Fruit fly (Drosophila melanogaster) whole organism, embryonic: ENCODE measurements around the gene tutl.
A peak's percentile ranks its signal among the peaks of the same experiment; 100 is the strongest.

Experiments used
- CG10147 ChIP-seq: fragments of 200-800 bp; sonication (Bioruptor generic); optimal IDR thresholded peaks from 2 replicates; lab custom pipeline; 2019; ENCODE audit warnings: missing biosample characterization, mild to moderate bottlenecking, missing genetic modification characterization, moderate library complexity
- CG10209 ChIP-seq: fragments of 200-800 bp; sonication (Bioruptor generic); optimal IDR thresholded peaks from 3 replicates; lab custom pipeline; 2017; ENCODE audit warnings: missing biosample characterization, mild to moderate bottlenecking, missing genetic modification characterization, missing genetic modification reagents
- CG10959 ChIP-seq: fragments of 200-800 bp; sonication (Bioruptor generic); IDR thresholded peaks from 2 replicates; pipeline ENCODE4 v1.3.6; 2022; ENCODE audit warnings: missing biosample characterization, missing genetic modification characterization
- CG10979 ChIP-seq: fragments of 200-800 bp; sonication (Bioruptor generic); optimal IDR thresholded peaks from 2 replicates; lab custom pipeline; 2018; ENCODE audit warnings: missing biosample characterization, mild to moderate bottlenecking, missing genetic modification characterization, moderate library complexity
- CG11247 ChIP-seq: fragments of 200-800 bp; sonication (Bioruptor generic); IDR thresholded peaks from 2 replicates; pipeline ENCODE4 v1.3.6; 2022; ENCODE audit warnings: missing biosample characterization, missing genetic modification characterization
- CG11695 ChIP-seq: fragments of 200-800 bp; sonication (Bioruptor generic); IDR thresholded peaks from 3 replicates; pipeline ENCODE4 v1.3.6; 2022; ENCODE audit warnings: missing biosample characterization, missing genetic modification characterization
- CG12769 ChIP-seq: fragments of 200-800 bp; sonication (Bioruptor generic); optimal IDR thresholded peaks from 2 replicates; lab custom pipeline; 2019; ENCODE audit warnings: missing biosample characterization, mild to moderate bottlenecking, missing genetic modification characterization, moderate library complexity
- CG13424 ChIP-seq: fragments of 200-800 bp; sonication (Bioruptor generic); optimal IDR thresholded peaks from 2 replicates; lab custom pipeline; 2019; ENCODE audit warnings: missing biosample characterization, mild to moderate bottlenecking, missing genetic modification characterization, moderate library complexity
- CG15011 ChIP-seq: fragments of 200-800 bp; sonication (Bioruptor generic); optimal IDR thresholded peaks from 3 replicates; lab custom pipeline; 2018; ENCODE audit warnings: missing biosample characterization, mild to moderate bottlenecking, missing genetic modification characterization
- CG1647 ChIP-seq: fragments of 200-800 bp; sonication (Bioruptor generic); optimal IDR thresholded peaks from 3 replicates; lab custom pipeline; 2016; ENCODE audit warnings: missing biosample characterization, missing genetic modification characterization
- CG16813 ChIP-seq: fragments of 200-800 bp; sonication (Bioruptor generic); IDR thresholded peaks from 3 replicates; pipeline ENCODE4 v1.3.6; 2022; ENCODE audit warnings: missing biosample characterization, missing genetic modification characterization; ENCODE audit not compliant: partially characterized antibody
- CG17186 ChIP-seq: fragments of 200-800 bp; sonication (Bioruptor generic); optimal IDR thresholded peaks from 3 replicates; lab custom pipeline; 2017; ENCODE audit warnings: missing biosample characterization, missing genetic modification reagents, missing genetic modification characterization
- CG17385 ChIP-seq: fragments of 200-800 bp; sonication (Bioruptor generic); optimal IDR thresholded peaks from 3 replicates; lab custom pipeline; 2018; ENCODE audit warnings: missing biosample characterization, mild to moderate bottlenecking, missing genetic modification characterization
- CG18011 ChIP-seq: fragments of 200-800 bp; sonication (Bioruptor generic); optimal IDR thresholded peaks from 2 replicates; lab custom pipeline; 2017; ENCODE audit warnings: missing biosample characterization, missing genetic modification characterization, mild to moderate bottlenecking, moderate library complexity, missing genotype
- CG2678 ChIP-seq: fragments of 200-800 bp; sonication (Bioruptor generic); optimal IDR thresholded peaks from 3 replicates; lab custom pipeline; 2019; ENCODE audit warnings: missing biosample characterization, mild to moderate bottlenecking, missing genetic modification characterization, moderate library complexity
- CG2875 ChIP-seq: fragments of 200-800 bp; sonication (Bioruptor generic); optimal IDR thresholded peaks from 2 replicates; lab custom pipeline; 2017; ENCODE audit warnings: missing biosample characterization, mild to moderate bottlenecking, missing genetic modification characterization, missing genetic modification reagents
- CG3065 ChIP-seq: fragments of 200-800 bp; sonication (Bioruptor generic); optimal IDR thresholded peaks from 2 replicates; lab custom pipeline; 2016; ENCODE audit warnings: missing biosample characterization, missing genetic modification characterization
- CG3726 ChIP-seq: fragments of 200-800 bp; sonication (Bioruptor generic); IDR thresholded peaks from 3 replicates; pipeline ENCODE4, ENCODE4 v1.3.6; 2022; ENCODE audit warnings: missing biosample characterization, missing genetic modification characterization
- CG6689 ChIP-seq: fragments of 200-800 bp; sonication (Bioruptor generic); IDR thresholded peaks from 2 replicates; pipeline ENCODE4 v1.3.6; 2022; ENCODE audit warnings: missing biosample characterization, missing genetic modification characterization
- CG9609 ChIP-seq: fragments of 200-800 bp; sonication (Bioruptor generic); optimal IDR thresholded peaks from 3 replicates; lab custom pipeline; 2016; ENCODE audit warnings: missing biosample characterization, missing genetic modification characterization
- Dp ChIP-seq: fragments of 200-800 bp; sonication (Bioruptor generic); optimal IDR thresholded peaks from 2 replicates; lab custom pipeline; 2018; ENCODE audit warnings: missing biosample characterization, mild to moderate bottlenecking, missing genetic modification characterization, moderate library complexity
- Eip74EF ChIP-seq, 2 experiments: fragments of 200-800 bp in 1 of 2; fragments of >200 bp in 1 of 2; sonication (Bioruptor generic) in 1 of 2; optimal IDR thresholded peaks; 2 replicates each; lab custom pipeline; 2017 to 2019; ENCODE audit warnings: missing biosample characterization in 2 of 2, missing genetic modification characterization in 2 of 2, mild to moderate bottlenecking in 1 of 2, moderate library complexity in 1 of 2
- Hmr ChIP-seq: fragments of 200-800 bp; sonication (Bioruptor generic); optimal IDR thresholded peaks from 3 replicates; lab custom pipeline; 2017; ENCODE audit warnings: mild to moderate bottlenecking, missing biosample characterization, missing genetic modification reagents, missing genetic modification characterization
- Lim3 ChIP-seq: fragments of 200-800 bp; sonication (Bioruptor generic); IDR thresholded peaks from 2 replicates; pipeline ENCODE4 v1.3.6; 2022; ENCODE audit warnings: missing biosample characterization, missing genetic modification characterization
- Meics ChIP-seq: fragments of 200-800 bp; sonication (Bioruptor generic); optimal IDR thresholded peaks from 2 replicates; lab custom pipeline; 2017; ENCODE audit warnings: missing biosample characterization, mild to moderate bottlenecking, missing genetic modification characterization
- Mes4 ChIP-seq: fragments of 200-800 bp; sonication (Bioruptor generic); optimal IDR thresholded peaks from 2 replicates; lab custom pipeline; 2016; ENCODE audit warnings: missing biosample characterization, missing genetic modification characterization
- PHDP ChIP-seq: fragments of 200-800 bp; sonication (Bioruptor generic); optimal IDR thresholded peaks from 3 replicates; lab custom pipeline; 2018; ENCODE audit warnings: missing biosample characterization, mild to moderate bottlenecking, missing genetic modification characterization, moderate library complexity
- Ssrp ChIP-seq: fragments of 200-800 bp; sonication (Bioruptor generic); optimal IDR thresholded peaks from 2 replicates; lab custom pipeline; 2018; ENCODE audit warnings: missing biosample characterization, mild to moderate bottlenecking, missing genetic modification characterization, moderate library complexity
- Stat92E ChIP-seq, 3 experiments: fragments of >200 bp in 2 of 3; fragments of 200-800 bp in 1 of 3; sonication (Bioruptor generic) in 1 of 3; optimal IDR thresholded peaks; 2 replicates each; lab custom pipeline; 2017 to 2019; ENCODE audit warnings: missing biosample characterization in 3 of 3, missing genetic modification characterization in 3 of 3, mild to moderate bottlenecking in 1 of 3, moderate library complexity in 1 of 3
- Xbp1 ChIP-seq: fragments of 200-800 bp; sonication (Bioruptor generic); optimal IDR thresholded peaks from 3 replicates; lab custom pipeline; 2016; ENCODE audit warnings: missing biosample characterization, mild to moderate bottlenecking, missing genetic modification characterization
- ab ChIP-seq: fragments of 200-800 bp; sonication (Bioruptor generic); optimal IDR thresholded peaks from 2 replicates; lab custom pipeline; 2016; ENCODE audit warnings: missing biosample characterization, missing genetic modification characterization
- ase ChIP-seq: fragments of 200-800 bp; sonication (Bioruptor generic); IDR thresholded peaks from 3 replicates; pipeline ENCODE4 v1.3.6; 2022; ENCODE audit warnings: missing biosample characterization, missing genetic modification characterization
- bbx ChIP-seq: fragments of 200-800 bp; sonication (Bioruptor generic); IDR thresholded peaks from 2 replicates; pipeline ENCODE4 v1.3.6; 2022; ENCODE audit warnings: missing biosample characterization, missing genetic modification characterization; ENCODE audit not compliant: partially characterized antibody
- bcd ChIP-seq: fragments of 200-800 bp; sonication (Bioruptor generic); optimal IDR thresholded peaks from 2 replicates; lab custom pipeline; 2017; ENCODE audit warnings: missing biosample characterization, mild to moderate bottlenecking, missing genetic modification characterization
- cato ChIP-seq: fragments of 200-800 bp; sonication (Bioruptor generic); optimal IDR thresholded peaks from 2 replicates; lab custom pipeline; 2016; ENCODE audit warnings: missing biosample characterization, missing genetic modification characterization, borderline replicate concordance
- dati ChIP-seq: fragments of 200-800 bp; sonication (Bioruptor generic); IDR thresholded peaks from 2 replicates; pipeline ENCODE4 v1.3.6; 2022; ENCODE audit warnings: missing biosample characterization, missing genetic modification characterization
- fd102C ChIP-seq: fragments of 200-800 bp; sonication (Bioruptor generic); optimal IDR thresholded peaks from 2 replicates; lab custom pipeline; 2018; ENCODE audit warnings: missing biosample characterization, mild to moderate bottlenecking, missing genetic modification characterization, moderate library complexity
- hbn ChIP-seq: fragments of 200-800 bp; sonication (Bioruptor generic); IDR thresholded peaks from 2 replicates; pipeline ENCODE4 v1.3.6; 2022; ENCODE audit warnings: missing biosample characterization, missing genetic modification characterization; ENCODE audit not compliant: partially characterized antibody
- jigr1 ChIP-seq: fragments of 200-800 bp; sonication (Bioruptor generic); IDR thresholded peaks from 3 replicates; pipeline ENCODE4 v1.3.6; 2022; ENCODE audit warnings: missing biosample characterization, missing genetic modification characterization
- jumu ChIP-seq: fragments of 200-800 bp; sonication (Bioruptor generic); optimal IDR thresholded peaks from 3 replicates; lab custom pipeline; 2016; ENCODE audit warnings: missing biosample characterization, missing genetic modification characterization
- lola ChIP-seq, 3 experiments: fragments of >200 bp in 2 of 3; fragments of 200-800 bp in 1 of 3; sonication (Bioruptor generic) in 1 of 3; optimal IDR thresholded peaks; 2 replicates each; lab custom pipeline; 2017 to 2019; ENCODE audit warnings: missing biosample characterization in 3 of 3, missing genetic modification characterization in 3 of 3, mild to moderate bottlenecking in 1 of 3, moderate library complexity in 1 of 3
- pita ChIP-seq: fragments of 200-800 bp; sonication (Bioruptor generic); optimal IDR thresholded peaks from 2 replicates; lab custom pipeline; 2017; ENCODE audit warnings: missing biosample characterization, mild to moderate bottlenecking, missing genetic modification characterization
- prd ChIP-seq, 3 experiments: fragments of >200 bp in 2 of 3; fragments of 200-800 bp in 1 of 3; sonication (Bioruptor generic) in 1 of 3; optimal IDR thresholded peaks in 2 of 3; IDR thresholded peaks in 1 of 3; 2 replicates in 2 of 3; 3 replicates in 1 of 3; pipeline versions ENCODE4 v1.3.6 to Lab custom; 2017 to 2022; ENCODE audit warnings: missing biosample characterization in 1 of 3, missing genetic modification characterization in 1 of 3
- pros ChIP-seq: fragments of 200-800 bp; sonication (Bioruptor generic); optimal IDR thresholded peaks from 3 replicates; lab custom pipeline; 2019; ENCODE audit warnings: missing biosample characterization, mild to moderate bottlenecking, missing genetic modification characterization, moderate library complexity
- sob ChIP-seq: fragments of 200-800 bp; sonication (Bioruptor generic); IDR thresholded peaks from 2 replicates; pipeline ENCODE4 v1.3.6; 2022; ENCODE audit warnings: missing biosample characterization, missing genetic modification characterization
- ssp ChIP-seq: fragments of 200-800 bp; sonication (Bioruptor generic); IDR thresholded peaks from 2 replicates; pipeline ENCODE4 v1.3.6; 2022; ENCODE audit warnings: missing biosample characterization, missing genetic modification characterization
- z ChIP-seq: fragments of 200-800 bp; sonication (Bioruptor generic); IDR thresholded peaks from 3 replicates; pipeline ENCODE4 v1.3.6; 2022; ENCODE audit warnings: missing biosample characterization, missing genetic modification characterization

tutl gene

DNA sequence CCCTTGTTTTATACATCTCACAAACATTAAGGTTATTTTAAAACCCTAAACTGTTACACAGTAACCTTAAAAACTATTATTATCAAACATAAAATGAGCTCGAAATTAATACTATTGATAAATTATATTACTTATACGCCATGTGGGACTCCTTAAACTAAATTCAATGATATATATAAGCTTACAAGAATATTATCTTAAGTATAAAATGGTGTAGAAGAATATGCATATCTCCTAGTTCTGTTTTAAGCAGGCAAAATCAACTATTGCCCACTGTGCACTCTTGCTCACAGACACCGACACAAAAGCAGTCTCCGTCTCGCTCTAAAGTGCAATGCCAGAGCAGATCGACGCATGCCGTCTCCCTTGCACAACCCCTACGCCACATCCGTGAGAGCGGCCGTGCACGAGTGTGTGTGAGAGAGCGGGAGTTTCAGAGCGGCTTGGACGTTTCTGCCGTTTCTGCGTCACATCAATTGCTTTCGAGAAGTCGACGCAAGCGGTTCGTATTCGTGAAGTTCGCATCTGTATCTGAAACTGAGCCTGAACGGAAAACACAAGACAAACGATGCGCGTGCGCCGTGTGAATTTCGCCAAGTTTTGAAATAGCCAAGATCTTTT is 88.7 kb downstream of the tutl start (continued):
- TF ChIP-seq CG9609 (no peak), cato (GFP tag; lab: Kevin White, UChicago) (peak; percentile 24), ssp (GFP tag; lab: Robert Waterston, UW) (no peak), CG10959 (peak; percentile 59; the same call in 1 of the 2 replicates), PHDP (tag; lab: Kevin White, UChicago) (peak; percentile 65), CG16813 (peak; percentile 43; the same call in 1 of the 3 replicates), bbx (peak; percentile 63), CG3065 (peak; percentile 49), CG1647 (GFP tag; lab: Kevin White, UChicago) (no peak), CG10209 (peak; percentile 68), prd (optimal IDR thresholded peaks at IDR 0.05; lab: Kevin White, UChicago) (no peak), prd (GFP tag; IDR thresholded peaks at IDR 0.05; lab: Robert Waterston, UW) (peak; percentile 65; the same call in 2 of the 3 replicates), bcd (GFP tag; lab: Kevin White, UChicago) (peak; percentile 35), Meics (GFP tag; lab: Kevin White, UChicago) (peak; percentile 28), CG18011 (GFP tag; lab: Kevin White, UChicago) (no peak), Lim3 (GFP tag; lab: Robert Waterston, UW) (no peak), Stat92E (GFP tag; optimal IDR thresholded peaks at IDR 0.05; lab: Kevin White, UChicago) (peak in 1 of 3 experiments; percentile 71), Dp (GFP tag; lab: Kevin White, UChicago) (no peak), CG12769 (tag; lab: Kevin White, UChicago) (peak; percentile 36), CG11247 (no peak), CG11695 (GFP tag; lab: Robert Waterston, UW) (peak; percentile 33; the same call in 1 of the 3 replicates), Eip74EF (GFP tag; optimal IDR thresholded peaks at IDR 0.05; lab: Kevin White, UChicago) (peak in 1 of 2 experiments; percentile 74), pita (no peak), Xbp1 (GFP tag; lab: Kevin White, UChicago) (peak; percentile 42), Mes4 (GFP tag; lab: Kevin White, UChicago) (no peak), sob (GFP tag; lab: Robert Waterston, UW) (no peak), CG6689 (GFP tag; lab: Robert Waterston, UW) (peak; percentile 56), ase (GFP tag; lab: Robert Waterston, UW) (no peak), CG17385 (GFP tag; lab: Kevin White, UChicago) (peak; percentile 62), CG13424 (peak; percentile 78), CG2678 (peak; percentile 76), dati (GFP tag; lab: Robert Waterston, UW) (no peak), CG2875 (GFP tag; lab: Kevin White, UChicago) (peak; percentile 65), jumu (GFP tag; lab: Kevin White, UChicago) (no peak), jigr1 (GFP tag; lab: Robert Waterston, UW) (0 out of 3 replicates have a peak, but pooled peaks have one; percentile 35), CG10979 (tag; lab: Kevin White, UChicago) (peak; percentile 86), hbn (GFP tag; lab: Robert Waterston, UW) (no peak), Hmr (GFP tag; lab: Kevin White, UChicago) (peak; percentile 22), lola (GFP tag; optimal IDR thresholded peaks at IDR 0.05; lab: Kevin White, UChicago) (peak in 1 of 3 experiments; percentile 88), CG3726 (0 out of 3 replicates have a peak, but pooled peaks have one; percentile 13), ab (GFP tag; lab: Kevin White, UChicago) (no peak), Ssrp (peak; percentile 69), pros (GFP tag; lab: Kevin White, UChicago) (peak; percentile 77), CG10147 (GFP tag; lab: Kevin White, UChicago) (no peak), CG17186 (peak; percentile 24), z (no peak), fd102C (GFP tag; lab: Kevin White, UChicago) (peak; percentile 39), CG15011 (GFP tag; lab: Kevin White, UChicago) (peak; percentile 24)
